Fruit fly (Drosophila melanogaster) whole organism, prepupa: ENCODE data around the gene Ilp3.

ENCODE experiments used
- CG10669 ChIP-seq: fragments of 200-800 bp; sonication (Bioruptor generic); optimal IDR thresholded peaks from 3 replicates; lab custom pipeline; 2018; ENCODE audit warnings: missing biosample characterization, mild to moderate bottlenecking, missing genetic modification characterization, moderate library complexity
- CG6163 ChIP-seq: fragments of 200-800 bp; sonication (Bioruptor generic); IDR thresholded peaks from 3 replicates; pipeline ENCODE4 v1.3.6; 2022; ENCODE audit warnings: missing biosample characterization, missing genetic modification characterization
- CG6792 ChIP-seq: fragments of 200-800 bp; sonication (Bioruptor generic); optimal IDR thresholded peaks from 3 replicates; lab custom pipeline; 2016; ENCODE audit warnings: missing biosample characterization, missing genetic modification characterization
- Ets96B ChIP-seq: fragments of 200-800 bp; optimal IDR thresholded peaks from 2 replicates; lab custom pipeline; 2019; ENCODE audit warnings: missing biosample characterization, mild to moderate bottlenecking, missing genetic modification characterization, moderate library complexity
- Sox102F ChIP-seq: fragments of 200-800 bp; sonication (Bioruptor generic); optimal IDR thresholded peaks from 2 replicates; lab custom pipeline; 2016; ENCODE audit warnings: missing biosample characterization, mild to moderate bottlenecking, missing genetic modification characterization

DNA sequence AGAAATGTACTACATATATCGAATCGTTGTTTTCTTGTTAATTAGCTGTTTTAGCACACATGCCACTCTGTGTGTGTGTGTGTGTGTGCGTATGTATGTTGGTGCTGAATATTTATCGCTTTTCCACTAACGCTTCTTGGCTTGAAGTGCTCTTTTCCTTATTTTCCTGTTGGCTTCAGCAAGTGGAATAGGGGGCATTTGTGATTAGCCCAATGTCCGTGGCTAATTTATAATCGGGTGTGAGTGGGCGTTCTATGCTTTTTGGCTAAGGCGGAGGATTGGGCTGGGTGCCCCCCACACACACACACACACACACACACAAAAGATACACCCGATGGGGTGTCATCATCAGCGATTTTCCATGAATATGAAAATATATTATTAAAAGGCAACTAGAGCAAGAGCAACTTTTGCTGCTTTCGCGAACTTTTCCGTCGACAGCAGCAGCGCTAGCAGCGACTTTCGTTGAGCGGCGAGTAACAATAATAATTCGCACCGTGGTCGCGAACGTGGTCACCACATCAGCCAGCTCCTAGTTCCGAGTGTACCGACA lies 11.5 kb upstream of the Ilp3 start, which contains the start of gene CG43897:
- TF ChIP-seq CG10669 (no peak), CG6792 (GFP tag; lab: Kevin White, UChicago) (no peak), CG6163 (GFP tag; lab: Robert Waterston, UW) (no peak), Sox102F (GFP tag; lab: Kevin White, UChicago) (no peak), Ets96B (tag; lab: Kevin White, UChicago) (no peak)
